Worm (Caenorhabditis elegans) whole organism, L1 larva: Measurements from ENCODE around the gene irld-67.
A peak's percentile ranks its signal among the peaks of the same experiment; 100 is the strongest.

ENCODE experiments used
- C16A3.4 ChIP-seq: fragments of 150-350 bp; optimal IDR thresholded peaks from 2 replicates; lab custom pipeline; 2014; ENCODE audit warnings: missing biosample characterization, missing genetic modification characterization
- C34B4.2 ChIP-seq: sonication (generic microtip); optimal IDR thresholded peaks from 2 replicates; lab custom pipeline; 2017; ENCODE audit warnings: mild to moderate bottlenecking, missing genetic modification characterization, missing compliant biosample characterization
- aly-2 ChIP-seq: fragments of 150-350 bp; optimal IDR thresholded peaks from 2 replicates; lab custom pipeline; 2014; ENCODE audit warnings: missing biosample characterization, missing genetic modification characterization
- blmp-1 ChIP-seq: fragments of 150-350 bp; optimal IDR thresholded peaks from 2 replicates; lab custom pipeline; 2014; ENCODE audit warnings: missing biosample characterization, missing genetic modification characterization
- ceh-63 ChIP-seq: fragments of 200-800 bp; sonication (Bioruptor generic); optimal IDR thresholded peaks from 2 replicates; lab custom pipeline; 2018; ENCODE audit warnings: mild to moderate bottlenecking, missing genetic modification characterization, missing compliant biosample characterization
- ceh-82 ChIP-seq, 3 experiments: fragments of 150-350 bp in 1 of 3; sonication (generic microtip) in 2 of 3; optimal IDR thresholded peaks; 2 replicates each; lab custom pipeline; 2014 to 2017; ENCODE audit warnings: missing biosample characterization in 3 of 3, missing genetic modification characterization in 3 of 3
- ceh-88 ChIP-seq: fragments of 200-800 bp; sonication (Bioruptor generic); IDR thresholded peaks from 2 replicates; pipeline ENCODE4 v1.3.6; 2022; ENCODE audit warnings: missing genetic modification characterization, missing compliant biosample characterization
- dsc-1 ChIP-seq: sonication (generic microtip); optimal IDR thresholded peaks from 2 replicates; lab custom pipeline; 2016; ENCODE audit warnings: mild to moderate bottlenecking, missing genetic modification characterization, missing compliant biosample characterization
- efl-3 ChIP-seq: fragments of 200-800 bp; sonication (Bioruptor generic); optimal IDR thresholded peaks from 2 replicates; lab custom pipeline; 2018; ENCODE audit warnings: mild to moderate bottlenecking, missing genetic modification characterization, missing compliant biosample characterization
- egl-13 ChIP-seq: sonication (generic microtip); optimal IDR thresholded peaks from 2 replicates; lab custom pipeline; 2016; ENCODE audit warnings: missing genotype, missing genetic modification reagents, missing genetic modification characterization, missing compliant biosample characterization
- egl-27 ChIP-seq, 2 experiments: fragments of 150-350 bp in 1 of 2; sonication (generic microtip); optimal IDR thresholded peaks; 3 replicates each; lab custom pipeline; 2017 to 2018; ENCODE audit warnings: missing biosample characterization in 2 of 2, missing genetic modification characterization in 2 of 2, missing genetic modification reagents in 2 of 2
- ets-5 ChIP-seq: fragments of 200-800 bp; sonication (Bioruptor generic); IDR thresholded peaks from 2 replicates; pipeline ENCODE4 v1.3.6; 2022; ENCODE audit warnings: missing genetic modification characterization, missing compliant biosample characterization
- fkh-4 ChIP-seq: sonication (generic microtip); optimal IDR thresholded peaks from 2 replicates; lab custom pipeline; 2016; ENCODE audit warnings: missing compliant biosample characterization, missing genetic modification characterization, borderline replicate concordance
- fkh-8 ChIP-seq: sonication (generic microtip); optimal IDR thresholded peaks from 2 replicates; lab custom pipeline; 2016; ENCODE audit warnings: mild to moderate bottlenecking, missing genetic modification characterization, missing compliant biosample characterization
- fos-1 ChIP-seq: fragments of 150-350 bp; optimal IDR thresholded peaks from 2 replicates; lab custom pipeline; 2014; ENCODE audit warnings: missing biosample characterization, missing genetic modification characterization
- hlh-17 ChIP-seq: fragments of 200-800 bp; sonication (Bioruptor generic); optimal IDR thresholded peaks from 2 replicates; lab custom pipeline; 2018; ENCODE audit warnings: missing genetic modification characterization, mild to moderate bottlenecking, missing compliant biosample characterization, moderate library complexity, borderline replicate concordance
- hpl-2 ChIP-seq: fragments of 150-350 bp; optimal IDR thresholded peaks from 2 replicates; lab custom pipeline; 2014; ENCODE audit warnings: missing biosample characterization, missing genetic modification reagents, missing genetic modification characterization
- irx-1 ChIP-seq: sonication (generic microtip); optimal IDR thresholded peaks from 2 replicates; lab custom pipeline; 2016; ENCODE audit warnings: missing genetic modification characterization, missing compliant biosample characterization
- isw-1 ChIP-seq: fragments of 200-800 bp; sonication (Bioruptor generic); IDR thresholded peaks from 2 replicates; pipeline ENCODE4 v1.3.6; 2022; ENCODE audit warnings: missing genetic modification characterization, missing compliant biosample characterization
- lin-14 ChIP-seq: fragments of 200-800 bp; sonication (Bioruptor generic); optimal IDR thresholded peaks from 2 replicates; lab custom pipeline; 2018; ENCODE audit warnings: mild to moderate bottlenecking, missing genetic modification characterization, moderate library complexity, missing compliant biosample characterization
- lin-15B ChIP-seq: fragments of 150-350 bp; sonication (generic microtip); optimal IDR thresholded peaks from 3 replicates; lab custom pipeline; 2014; ENCODE audit warnings: missing biosample characterization, missing genetic modification characterization
- lin-35 ChIP-seq, 2 experiments: fragments of 150-350 bp; optimal IDR thresholded peaks; 2 replicates each; lab custom pipeline; 2014; ENCODE audit warnings: missing biosample characterization in 2 of 2, missing genetic modification characterization in 2 of 2, missing genetic modification reagents in 2 of 2
- mdl-1 ChIP-seq, 2 experiments: fragments of 150-350 bp; optimal IDR thresholded peaks; 2 replicates each; lab custom pipeline; 2014 to 2017; ENCODE audit warnings: missing biosample characterization in 2 of 2, missing genetic modification characterization in 2 of 2, inconsistent platforms in 1 of 2
- mef-2 ChIP-seq: fragments of 150-350 bp; optimal IDR thresholded peaks from 2 replicates; lab custom pipeline; 2014; ENCODE audit warnings: missing biosample characterization, missing genetic modification characterization
- mep-1 ChIP-seq: fragments of 150-350 bp; optimal IDR thresholded peaks from 2 replicates; lab custom pipeline; 2014; ENCODE audit warnings: missing biosample characterization, missing genetic modification characterization
- nhr-11 ChIP-seq: fragments of 150-350 bp; optimal IDR thresholded peaks from 2 replicates; lab custom pipeline; 2014; ENCODE audit warnings: missing biosample characterization, missing genetic modification characterization
- nhr-20 ChIP-seq: sonication (generic microtip); optimal IDR thresholded peaks from 2 replicates; lab custom pipeline; 2016; ENCODE audit warnings: mild to moderate bottlenecking, missing genetic modification characterization, missing compliant biosample characterization
- nhr-237 ChIP-seq: fragments of 150-350 bp; optimal IDR thresholded peaks from 2 replicates; lab custom pipeline; 2014; ENCODE audit warnings: missing biosample characterization, missing genetic modification characterization
- nhr-28 ChIP-seq: fragments of 150-350 bp; optimal IDR thresholded peaks from 2 replicates; lab custom pipeline; 2014; ENCODE audit warnings: missing biosample characterization, missing genetic modification characterization
- nhr-47 ChIP-seq: sonication (generic microtip); optimal IDR thresholded peaks from 2 replicates; lab custom pipeline; 2016; ENCODE audit warnings: mild to moderate bottlenecking, missing genetic modification characterization, moderate library complexity, missing compliant biosample characterization
- nhr-71 ChIP-seq: sonication (generic microtip); optimal IDR thresholded peaks from 2 replicates; lab custom pipeline; 2016; ENCODE audit warnings: mild to moderate bottlenecking, missing genetic modification characterization, moderate library complexity, missing compliant biosample characterization
- nhr-84 ChIP-seq: sonication (generic microtip); optimal IDR thresholded peaks from 2 replicates; lab custom pipeline; 2017; ENCODE audit warnings: missing biosample characterization, missing genetic modification characterization
- nhr-85 ChIP-seq: sonication (generic microtip); peaks from one replicate; lab custom pipeline; 2016; ENCODE audit warnings: missing genetic modification characterization, inconsistent platforms, missing compliant biosample characterization
- nhr-90 ChIP-seq: sonication (generic microtip); optimal IDR thresholded peaks from 2 replicates; lab custom pipeline; 2016; ENCODE audit warnings: mild to moderate bottlenecking, missing genetic modification characterization, missing compliant biosample characterization; ENCODE audit not compliant: poor library complexity
- pag-3 ChIP-seq: sonication (generic microtip); optimal IDR thresholded peaks from 2 replicates; lab custom pipeline; 2017; ENCODE audit warnings: missing genetic modification characterization, mild to moderate bottlenecking, missing compliant biosample characterization, antibody characterized with exemption, borderline replicate concordance; ENCODE audit not compliant: insufficient read depth
- pax-3 ChIP-seq: fragments of 200-800 bp; sonication (Bioruptor generic); optimal IDR thresholded peaks from 2 replicates; lab custom pipeline; 2018; ENCODE audit warnings: mild to moderate bottlenecking, missing genetic modification characterization, moderate library complexity, missing compliant biosample characterization
- pqm-1 ChIP-seq: sonication (generic microtip); optimal IDR thresholded peaks from 3 replicates; lab custom pipeline; 2017; ENCODE audit warnings: missing biosample characterization, missing genetic modification characterization
- skn-1 ChIP-seq: fragments of 150-350 bp; optimal IDR thresholded peaks from 2 replicates; lab custom pipeline; 2014; ENCODE audit warnings: missing biosample characterization, missing genetic modification characterization
- snu-23 ChIP-seq: sonication (generic microtip); optimal IDR thresholded peaks from 2 replicates; lab custom pipeline; 2016; ENCODE audit warnings: missing genetic modification characterization, missing compliant biosample characterization
- sptf-1 ChIP-seq: fragments of 150-350 bp; optimal IDR thresholded peaks from 2 replicates; lab custom pipeline; 2014; ENCODE audit warnings: missing biosample characterization, missing genetic modification characterization
- sup-37 ChIP-seq: fragments of 200-800 bp; sonication (Bioruptor generic); optimal IDR thresholded peaks from 2 replicates; lab custom pipeline; 2018; ENCODE audit warnings: mild to moderate bottlenecking, missing genetic modification characterization, missing compliant biosample characterization
- swsn-7 ChIP-seq: sonication (generic microtip); optimal IDR thresholded peaks from 2 replicates; lab custom pipeline; 2016; ENCODE audit warnings: missing genetic modification characterization, missing compliant biosample characterization
- tbx-2 ChIP-seq: sonication (generic microtip); optimal IDR thresholded peaks from 2 replicates; lab custom pipeline; 2016; ENCODE audit warnings: missing genetic modification characterization, missing compliant biosample characterization
- tlp-1 ChIP-seq: fragments of 150-350 bp; optimal IDR thresholded peaks from 2 replicates; lab custom pipeline; 2014; ENCODE audit warnings: missing biosample characterization, missing genetic modification characterization
- unc-30 ChIP-seq: sonication (generic microtip); optimal IDR thresholded peaks from 2 replicates; lab custom pipeline; 2017; ENCODE audit warnings: missing biosample characterization, missing genetic modification characterization
- unc-98 ChIP-seq: fragments of 200-800 bp; sonication (Bioruptor generic); IDR thresholded peaks from 2 replicates; pipeline ENCODE4 v1.3.6; 2022; ENCODE audit warnings: missing genetic modification characterization, missing compliant biosample characterization
- xbp-1 ChIP-seq: sonication (generic microtip); optimal IDR thresholded peaks from 2 replicates; lab custom pipeline; 2016; ENCODE audit warnings: missing genetic modification characterization, missing compliant biosample characterization
- zag-1 ChIP-seq: fragments of 150-350 bp; optimal IDR thresholded peaks from 2 replicates; lab custom pipeline; 2014; ENCODE audit warnings: missing biosample characterization, missing genetic modification characterization
- zip-4 ChIP-seq: fragments of 200-800 bp; sonication (Bioruptor generic); optimal IDR thresholded peaks from 2 replicates; lab custom pipeline; 2018; ENCODE audit warnings: mild to moderate bottlenecking, missing genetic modification characterization, moderate library complexity, missing compliant biosample characterization
- ztf-11 ChIP-seq, 2 experiments: sonication (generic microtip); optimal IDR thresholded peaks; 2 replicates each; lab custom pipeline; 2016 to 2017; ENCODE audit warnings: missing genetic modification characterization in 2 of 2, missing biosample characterization in 1 of 2, missing compliant biosample characterization in 1 of 2
- ztf-4 ChIP-seq: fragments of 150-350 bp; optimal IDR thresholded peaks from 2 replicates; lab custom pipeline; 2014; ENCODE audit warnings: missing biosample characterization, missing genetic modification characterization

irld-67 gene

DNA sequence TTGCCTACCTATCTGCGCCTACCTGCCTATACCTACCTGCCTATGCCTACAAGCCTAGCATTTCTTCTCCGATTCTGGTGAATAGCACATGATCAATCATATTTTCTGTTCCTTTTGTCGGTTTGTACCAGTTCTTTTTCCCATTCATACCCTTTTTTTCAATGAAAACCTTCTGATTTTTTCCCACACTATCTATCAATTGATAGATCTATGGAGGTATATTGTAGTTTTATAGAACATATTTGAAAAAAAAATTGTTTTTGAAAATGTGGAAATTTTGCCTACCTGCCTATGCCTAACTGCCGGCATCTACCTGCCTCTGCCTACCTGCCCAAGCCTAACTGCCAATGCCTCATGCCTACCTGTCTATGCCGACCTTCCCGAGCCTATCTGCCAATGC lies 29.4 kb upstream of the irld-67 start:
- TF ChIP-seq pax-3 (tag; lab: Kevin White, UChicago) (no peak), isw-1 (GFP tag; lab: Robert Waterston, UW) (no peak), hpl-2 (GFP tag; lab: Kevin White, UChicago) (no peak), ceh-63 (GFP tag; lab: Kevin White, UChicago) (no peak), nhr-84 (tag; lab: Kevin White, UChicago) (no peak), swsn-7 (no peak), nhr-237 (tag; lab: Kevin White, UChicago) (no peak), nhr-20 (tag; lab: Kevin White, UChicago) (no peak), hlh-17 (no peak), unc-98 (GFP tag; lab: Robert Waterston, UW) (no peak), tlp-1 (tag; lab: Kevin White, UChicago) (no peak), nhr-90 (tag; lab: Kevin White, UChicago) (no peak), sptf-1 (no peak), ceh-82 (tag; optimal IDR thresholded peaks at IDR 0.05; lab: Kevin White, UChicago) (no peak), tbx-2 (tag; lab: Kevin White, UChicago) (no peak)

- TF ChIP-seq snu-23 (GFP tag; lab: Kevin White, UChicago) (no peak), lin-35 (GFP tag; optimal IDR thresholded peaks at IDR 0.05; lab: Kevin White, UChicago) (peak in 1 of 2 experiments; percentile 31), lin-15B (tag; lab: Kevin White, UChicago) (no peak), sup-37 (GFP tag; lab: Kevin White, UChicago) (no peak), fkh-8 (tag; lab: Kevin White, UChicago) (peak; percentile 29), zip-4 (GFP tag; lab: Kevin White, UChicago) (no peak), ceh-88 (GFP tag; lab: Robert Waterston, UW) (no peak), ztf-11 (tag; optimal IDR thresholded peaks at IDR 0.05; lab: Kevin White, UChicago) (no peak), zag-1 (tag; lab: Kevin White, UChicago) (no peak), C16A3.4 (tag; lab: Kevin White, UChicago) (no peak), pax-3 (tag; lab: Kevin White, UChicago) (no peak), blmp-1 (no peak), skn-1 (no peak), aly-2 (tag; lab: Kevin White, UChicago) (no peak), nhr-28 (tag; lab: Kevin White, UChicago) (no peak), unc-30 (tag; lab: Kevin White, UChicago) (no peak), fkh-4 (tag; lab: Kevin White, UChicago) (no peak), C34B4.2 (no peak), ztf-4 (no peak), dsc-1 (no peak), mdl-1 (tag; optimal IDR thresholded peaks at IDR 0.05; lab: Kevin White, UChicago) (peak; percentile 51 to 63), mep-1 (tag; lab: Kevin White, UChicago) (no peak), mef-2 (tag; lab: Kevin White, UChicago) (no peak), isw-1 (GFP tag; lab: Robert Waterston, UW) (peak; percentile 40; the same call in 1 of the 2 replicates), egl-13 (tag; lab: Kevin White, UChicago) (no peak), nhr-85 (tag; lab: Kevin White, UChicago) (no peak), irx-1 (no peak), nhr-47 (tag; lab: Kevin White, UChicago) (no peak), hpl-2 (GFP tag; lab: Kevin White, UChicago) (no peak), ceh-82 (tag; optimal IDR thresholded peaks at IDR 0.05; lab: Kevin White, UChicago) (peak; percentile 3 to 66 (median 16)), ets-5 (GFP tag; lab: Robert Waterston, UW) (no peak), nhr-71 (tag; lab: Kevin White, UChicago) (no peak), sptf-1 (no peak), lin-14 (peak; percentile 93), fos-1 (tag; lab: Kevin White, UChicago) (no peak), efl-3 (GFP tag; lab: Kevin White, UChicago) (no peak), nhr-11 (tag; lab: Kevin White, UChicago) (no peak), pqm-1 (tag; lab: Kevin White, UChicago) (no peak), egl-27 (tag; optimal IDR thresholded peaks at IDR 0.05; lab: Kevin White, UChicago) (no peak), xbp-1 (tag; lab: Kevin White, UChicago) (no peak), pag-3 (tag; lab: Kevin White, UChicago) (no peak)
Observed at ce11 chrII:2962531-2963164, 28.4 kb upstream of the irld-67 start.
